Fruit fly (Drosophila melanogaster) whole organism: ENCODE measurements around the gene CG6628.

Source experiments
- CG8478 ChIP-seq: fragments of >200 bp; optimal IDR thresholded peaks from 2 replicates; lab custom pipeline; 2018; ENCODE audit warnings: inconsistent platforms
- Dll ChIP-seq: fragments of >200 bp; optimal IDR thresholded peaks from 2 replicates; lab custom pipeline; 2017
- EcR ChIP-seq, 2 experiments: fragments of >200 bp; optimal IDR thresholded peaks; 2 replicates each; lab custom pipeline; 2017; ENCODE audit warnings: missing biosample characterization in 2 of 2, missing genetic modification characterization in 2 of 2, missing genetic modification reagents in 2 of 2
- pan ChIP-seq: fragments of >200 bp; optimal IDR thresholded peaks from 2 replicates; lab custom pipeline; 2017
- psq ChIP-seq: fragments of >200 bp; optimal IDR thresholded peaks from 2 replicates; lab custom pipeline; 2017
- usp ChIP-seq: fragments of >200 bp; optimal IDR thresholded peaks from 2 replicates; lab custom pipeline; 2017; ENCODE audit warnings: missing biosample characterization, missing genetic modification characterization, mixed read lengths

dm6 chr3L:10199644-10200043 is 32.8 kb upstream of the CG6628 start:
- no peak for TF ChIP-seq Dll (lab: Kevin White, UChicago)
- no peak for TF ChIP-seq pan
- no peak for TF ChIP-seq psq
- TF ChIP-seq CG8478 = no peak
- no peak for TF ChIP-seq usp
- TF ChIP-seq EcR (GFP tag; optimal IDR thresholded peaks at IDR 0.05; lab: Kevin White, UChicago) = no peak
